Worm (Caenorhabditis elegans): ENCODE results near the gene F13A7.1.

Gene F13A7.1

ce11 chrV:16370039-16370438 is 7.7 kb downstream of the F13A7.1 start (continued):
- TF ChIP-seq ztf-3 (GFP tag; optimal IDR thresholded peaks at IDR 0.05) (peak; percentile 23), Y79H2A.3 (GFP tag; conservative IDR thresholded peaks at IDR 0.05) (0 out of 2 replicates have a peak, but pooled peaks have one; percentile 58), cebp-2 (GFP tag; IDR thresholded peaks at IDR 0.05) (peak; percentile 87), dpl-1 (GFP tag; optimal IDR thresholded peaks at IDR 0.05) (no peak), egl-18 (GFP tag; IDR thresholded peaks at IDR 0.05) (peak; percentile 61; the same call in 1 of the 2 replicates), bed-1 (GFP tag; IDR thresholded peaks at IDR 0.05) (0 out of 2 replicates have a peak, but pooled peaks have one; percentile 54), zim-3 (tag; optimal IDR thresholded peaks at IDR 0.05) (peak; percentile 83), unc-130 (GFP tag; optimal IDR thresholded peaks at IDR 0.05) (peak; percentile 73), F10E7.11 (tag; optimal IDR thresholded peaks at IDR 0.05) (peak; percentile 78), zfh-2 (GFP tag; conservative IDR thresholded peaks at IDR 0.05) (peak; percentile 96), hmg-1.2 (GFP tag; IDR thresholded peaks at IDR 0.05) (peak; percentile 77), attf-6 (GFP tag; IDR thresholded peaks at IDR 0.05) (peak; percentile 88), F23B12.7 (tag; optimal IDR thresholded peaks at IDR 0.05; ENCODE audit: insufficient read depth) (peak; percentile 87), egrh-3 (GFP tag; IDR thresholded peaks at IDR 0.05) (peak; percentile 82), efl-1 (GFP tag; optimal IDR thresholded peaks at IDR 0.05) (peak; percentile 12), B0336.3 (GFP tag; IDR thresholded peaks at IDR 0.05) (peak; percentile 92), lir-1 (GFP tag; conservative IDR thresholded peaks at IDR 0.05) (no peak), ceh-27 (GFP tag; optimal IDR thresholded peaks at IDR 0.05) (peak; percentile 93), fkh-3 (tag; optimal IDR thresholded peaks at IDR 0.05) (peak; percentile 88), gei-17 (GFP tag; optimal IDR thresholded peaks at IDR 0.05) (peak; percentile 45), attf-3 (GFP tag; conservative IDR thresholded peaks at IDR 0.05) (no peak), Y53G8AR.9 (GFP tag; conservative IDR thresholded peaks at IDR 0.05) (peak; percentile 83), F37B4.10 (GFP tag; IDR thresholded peaks at IDR 0.05) (0 out of 2 replicates have a peak, but pooled peaks have one; percentile 92), nhr-179 (tag; optimal IDR thresholded peaks at IDR 0.05) (peak; percentile 44), aptf-2 (GFP tag; conservative IDR thresholded peaks at IDR 0.05) (no peak), snpc-3.4 (tag; optimal IDR thresholded peaks at IDR 0.05) (peak; percentile 58), nhr-27 (tag; optimal IDR thresholded peaks at IDR 0.05) (peak; percentile 67), ztf-28 (GFP tag; IDR thresholded peaks at IDR 0.05) (peak; percentile 88), akir-1 (GFP tag; optimal IDR thresholded peaks at IDR 0.05) (no peak), B0261.1 (tag; optimal IDR thresholded peaks at IDR 0.05) (peak; percentile 94), pha-4 (tag; optimal IDR thresholded peaks at IDR 0.05) (no peak), ztf-6 (GFP tag; IDR thresholded peaks at IDR 0.05) (peak; percentile 49; the same call in 1 of the 2 replicates), let-607 (tag; optimal IDR thresholded peaks at IDR 0.05) (peak; percentile 44 to 66), ceh-58 (GFP tag; IDR thresholded peaks at IDR 0.05) (no peak), madf-10 (tag; optimal IDR thresholded peaks at IDR 0.05) (peak; percentile 68), rec-8 (tag; optimal IDR thresholded peaks at IDR 0.05) (peak; percentile 81 to 89), hrde-1 (tag; optimal IDR thresholded peaks at IDR 0.05; ENCODE audit: borderline replicate concordance) (peak; percentile 89), dpff-1 (tag; optimal IDR thresholded peaks at IDR 0.05) (peak; percentile 77), rcor-1 (GFP tag; IDR thresholded peaks at IDR 0.05) (peak; percentile 72), lin-54 (GFP tag; optimal IDR thresholded peaks at IDR 0.05) (peak; percentile 76), die-1 (tag; optimal IDR thresholded peaks at IDR 0.05) (peak; percentile 94), tlf-1 (GFP tag; optimal IDR thresholded peaks at IDR 0.05) (peak; percentile 40), madf-3 (GFP tag; IDR thresholded peaks at IDR 0.05) (peak; percentile 69; the same call in 1 of the 2 replicates), ztf-25 (GFP tag; IDR thresholded peaks at IDR 0.05) (peak; percentile 84; the same call in 1 of the 2 replicates), Y53F4B.3 (GFP tag; IDR thresholded peaks at IDR 0.05) (0 out of 2 replicates have a peak, but pooled peaks have one; percentile 24), ztf-26 (tag; optimal IDR thresholded peaks at IDR 0.05) (peak; percentile 86), tbp1 (GFP tag; optimal IDR thresholded peaks at IDR 0.05) (peak; percentile 91)
